Fruit fly (Drosophila melanogaster): Measurements from ENCODE around the gene CG31546.
A peak's percentile ranks its signal among the peaks of the same experiment; 100 is the strongest.

The CG31546 gene

DNA sequence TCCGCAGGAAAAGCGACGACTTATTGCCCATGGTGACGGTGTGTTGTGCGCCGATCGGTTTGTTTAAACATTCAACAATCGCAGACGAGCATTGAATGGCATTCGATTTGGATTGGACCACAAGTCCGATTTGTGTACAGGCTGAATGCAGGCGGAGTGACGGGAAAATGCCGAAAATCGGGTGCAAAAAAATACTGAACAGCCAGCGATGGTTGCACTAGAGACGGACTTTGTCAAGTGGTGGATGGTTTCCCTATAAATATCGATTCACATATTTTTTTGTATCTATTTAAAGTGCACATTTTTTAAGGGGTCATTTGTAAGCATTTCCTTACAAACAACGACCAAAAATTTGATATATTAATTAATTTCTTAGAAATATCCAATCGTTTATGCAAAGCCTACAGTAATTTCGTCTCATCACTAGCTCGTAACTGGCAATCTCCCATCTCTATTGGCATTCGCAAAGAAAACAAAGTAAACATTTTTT, 19.3 kb upstream of the CG31546 start, which contains the start of the genes elm and MED27 (continued):
- peak; percentile 96 for TF ChIP-seq Dbx (GFP tag; IDR thresholded peaks at IDR 0.05)
- peak; percentile 87 for TF ChIP-seq pzg (GFP tag; optimal IDR thresholded peaks at IDR 0.05)
- peak; percentile 82 for TF ChIP-seq dimm (GFP tag; IDR thresholded peaks at IDR 0.05)
- peak; percentile 73 for TF ChIP-seq tup (GFP tag; optimal IDR thresholded peaks at IDR 0.05)
- TF ChIP-seq CG5953 (GFP tag; IDR thresholded peaks at IDR 0.05) = peak; percentile 71; the same call in 1 of the 2 replicates
- TF ChIP-seq mld (GFP tag; IDR thresholded peaks at IDR 0.05; ENCODE audit: partially characterized antibody) = peak; percentile 72
- TF ChIP-seq ato (GFP tag; IDR thresholded peaks at IDR 0.05; ENCODE audit: partially characterized antibody) = peak; percentile 47; the same call in 1 of the 2 replicates
- TF ChIP-seq z (GFP tag; IDR thresholded peaks at IDR 0.05) = no peak; the same call in 2 of the 3 replicates
- peak; percentile 52 for TF ChIP-seq Sry-β (GFP tag; optimal IDR thresholded peaks at IDR 0.05)
- peak; percentile 84; the same call in 2 of the 3 replicates for TF ChIP-seq Optix (GFP tag; IDR thresholded peaks at IDR 0.05)
- peak; percentile 91 for TF ChIP-seq Dad (GFP tag; optimal IDR thresholded peaks at IDR 0.05)
- no peak; the same call in 1 of the 2 replicates for TF ChIP-seq dati (GFP tag; IDR thresholded peaks at IDR 0.05)
- TF ChIP-seq Meics (GFP tag; optimal IDR thresholded peaks at IDR 0.05) = peak; percentile 87
- TF ChIP-seq CG4360 (GFP tag; IDR thresholded peaks at IDR 0.05) = 0 out of 2 replicates have a peak, but pooled peaks have one; percentile 42
- TF ChIP-seq pfk (GFP tag; optimal IDR thresholded peaks at IDR 0.05) = peak; percentile 11
- TF ChIP-seq Gug (GFP tag; IDR thresholded peaks at IDR 0.05) = peak; percentile 96
- TF ChIP-seq pros (GFP tag; optimal IDR thresholded peaks at IDR 0.05) = peak; percentile 16
- TF ChIP-seq CG13894 (tag; optimal IDR thresholded peaks at IDR 0.05) = peak; percentile 92
- peak; percentile 98 for TF ChIP-seq CG9932 (GFP tag; IDR thresholded peaks at IDR 0.05)
- TF ChIP-seq ATbp (GFP tag; optimal IDR thresholded peaks at IDR 0.05) = peak; percentile 68
- TF ChIP-seq knrl (GFP tag; IDR thresholded peaks at IDR 0.05; ENCODE audit: partially characterized antibody) = peak; percentile 98
- no peak for TF ChIP-seq Vsx1 (GFP tag; optimal IDR thresholded peaks at IDR 0.05)
- peak; percentile 87 for TF ChIP-seq CG18764 (GFP tag; optimal IDR thresholded peaks at IDR 0.05)
- peak; percentile 86 for TF ChIP-seq Oli (tag; optimal IDR thresholded peaks at IDR 0.05)
- peak; percentile 88 for TF ChIP-seq ase (GFP tag; IDR thresholded peaks at IDR 0.05)
- TF ChIP-seq B-H2 (GFP tag; optimal IDR thresholded peaks at IDR 0.05) = peak; percentile 91
- peak; percentile 58 for TF ChIP-seq nom (GFP tag; optimal IDR thresholded peaks at IDR 0.05)
- peak; percentile 89 for TF ChIP-seq CG15514 (GFP tag; optimal IDR thresholded peaks at IDR 0.05)
- TF ChIP-seq CG15696 (tag; optimal IDR thresholded peaks at IDR 0.05) = peak; percentile 97
- TF ChIP-seq eve (GFP tag; optimal IDR thresholded peaks at IDR 0.05) = peak in 1 of 2 experiments; percentile 66
- peak; percentile 90 for TF ChIP-seq NfI (GFP tag; optimal IDR thresholded peaks at IDR 0.05)
- peak; percentile 97 for TF ChIP-seq Hsf (GFP tag; optimal IDR thresholded peaks at IDR 0.05)
- peak; percentile 92 for TF ChIP-seq dan (GFP tag; IDR thresholded peaks at IDR 0.05)
- TF ChIP-seq HmgD (GFP tag; optimal IDR thresholded peaks at IDR 0.05) = peak; percentile 85
- TF ChIP-seq yki (optimal IDR thresholded peaks at IDR 0.05) = no peak
- peak; percentile 88 for TF ChIP-seq CG8388 (GFP tag; optimal IDR thresholded peaks at IDR 0.05)
- TF ChIP-seq CG13287 (GFP tag; IDR thresholded peaks at IDR 0.05; ENCODE audit: partially characterized antibody) = peak; percentile 95
- TF ChIP-seq CG10959 (GFP tag; IDR thresholded peaks at IDR 0.05) = peak; percentile 86
- no peak for TF ChIP-seq zf30C (GFP tag; optimal IDR thresholded peaks at IDR 0.05)
- TF ChIP-seq CG1832 (GFP tag; optimal IDR thresholded peaks at IDR 0.05) = no peak
- TF ChIP-seq sd (tag; optimal IDR thresholded peaks at IDR 0.05) = peak; percentile 91
- peak; percentile 90 for TF ChIP-seq Bteb2 (GFP tag; optimal IDR thresholded peaks at IDR 0.05)
- no peak for TF ChIP-seq CG15011 (GFP tag; optimal IDR thresholded peaks at IDR 0.05)
- peak; percentile 77 for TF ChIP-seq Nf-YB (GFP tag; optimal IDR thresholded peaks at IDR 0.05)
- peak; percentile 92 for TF ChIP-seq CG2116 (GFP tag; optimal IDR thresholded peaks at IDR 0.05)
- peak; percentile 47 for TF ChIP-seq Neu2 (GFP tag; optimal IDR thresholded peaks at IDR 0.05; ENCODE audit: borderline replicate concordance)
- peak; percentile 82 for TF ChIP-seq dm (GFP tag; optimal IDR thresholded peaks at IDR 0.05)
- peak; percentile 70 for TF ChIP-seq Jarid2 (GFP tag; optimal IDR thresholded peaks at IDR 0.05)
- peak; percentile 99 for TF ChIP-seq row (GFP tag; IDR thresholded peaks at IDR 0.05)
